Fruit fly (Drosophila melanogaster): ENCODE results near the gene CG43248.

The CG43248 gene

dm6 chr3L:15547187-15547790 lies 16.0 kb upstream of the CG43248 start:
- TF ChIP-seq CG12605 (GFP tag; IDR thresholded peaks at IDR 0.05) (no peak), D1 (tag; optimal IDR thresholded peaks at IDR 0.05) (no peak), CG10348 (GFP tag; IDR thresholded peaks at IDR 0.05) (no peak), CG13204 (GFP tag; optimal IDR thresholded peaks at IDR 0.05) (no peak), CG15710 (tag; optimal IDR thresholded peaks at IDR 0.05) (no peak), Pif1B (GFP tag; optimal IDR thresholded peaks at IDR 0.05) (no peak), Ets98B (GFP tag; IDR thresholded peaks at IDR 0.05) (no peak), rn (GFP tag; IDR thresholded peaks at IDR 0.05) (no peak), Pif1A (GFP tag; optimal IDR thresholded peaks at IDR 0.05) (no peak), CG9948 (tag; optimal IDR thresholded peaks at IDR 0.05) (no peak), CG8301 (tag; optimal IDR thresholded peaks at IDR 0.05) (no peak), CG17806 (tag; optimal IDR thresholded peaks at IDR 0.05) (no peak), EcR (GFP tag; optimal IDR thresholded peaks at IDR 0.05) (no peak), CG32121 (GFP tag; IDR thresholded peaks at IDR 0.05) (no peak), CG14655 (GFP tag; optimal IDR thresholded peaks at IDR 0.05) (no peak)

dm6 chr3L:15544455-15545415 lies 13.5 kb upstream of the CG43248 start:
- no peak for TF ChIP-seq D1 (tag; optimal IDR thresholded peaks at IDR 0.05)
- no peak for TF ChIP-seq rn (GFP tag; IDR thresholded peaks at IDR 0.05)
- peak; percentile 44 for TF ChIP-seq CG8301 (tag; optimal IDR thresholded peaks at IDR 0.05)
- TF ChIP-seq CG15710 (tag; optimal IDR thresholded peaks at IDR 0.05): no peak
- TF ChIP-seq CG32121 (GFP tag; IDR thresholded peaks at IDR 0.05): no peak
- TF ChIP-seq CG10348 (GFP tag; IDR thresholded peaks at IDR 0.05): no peak
- no peak for TF ChIP-seq Pif1B (GFP tag; optimal IDR thresholded peaks at IDR 0.05)
- no peak for TF ChIP-seq CG8159 (tag; optimal IDR thresholded peaks at IDR 0.05)
- peak; percentile 60 for TF ChIP-seq CG14655 (GFP tag; optimal IDR thresholded peaks at IDR 0.05)
- TF ChIP-seq CG34367 (tag; optimal IDR thresholded peaks at IDR 0.05): no peak
- TF ChIP-seq CG4496 (GFP tag; IDR thresholded peaks at IDR 0.05): peak; percentile 15; the same call in 1 of the 3 replicates
- peak; percentile 11; the same call in 1 of the 2 replicates for TF ChIP-seq Ets98B (GFP tag; IDR thresholded peaks at IDR 0.05)
- TF ChIP-seq CG17806 (tag; optimal IDR thresholded peaks at IDR 0.05): no peak
- peak; percentile 72 for TF ChIP-seq EcR (GFP tag; optimal IDR thresholded peaks at IDR 0.05)
- TF ChIP-seq CG13204 (GFP tag; optimal IDR thresholded peaks at IDR 0.05): no peak
- TF ChIP-seq CG12605 (GFP tag; IDR thresholded peaks at IDR 0.05): no peak
- no peak for TF ChIP-seq CG9948 (tag; optimal IDR thresholded peaks at IDR 0.05)
- TF ChIP-seq gl (tag; optimal IDR thresholded peaks at IDR 0.05): no peak
- no peak; the same call in 2 of the 3 replicates for TF ChIP-seq fd96Ca (GFP tag; IDR thresholded peaks at IDR 0.05)
- peak; percentile 20 for TF ChIP-seq Pif1A (GFP tag; optimal IDR thresholded peaks at IDR 0.05)
- TF ChIP-seq Snoo (tag; optimal IDR thresholded peaks at IDR 0.05): peak; percentile 24

DNA sequence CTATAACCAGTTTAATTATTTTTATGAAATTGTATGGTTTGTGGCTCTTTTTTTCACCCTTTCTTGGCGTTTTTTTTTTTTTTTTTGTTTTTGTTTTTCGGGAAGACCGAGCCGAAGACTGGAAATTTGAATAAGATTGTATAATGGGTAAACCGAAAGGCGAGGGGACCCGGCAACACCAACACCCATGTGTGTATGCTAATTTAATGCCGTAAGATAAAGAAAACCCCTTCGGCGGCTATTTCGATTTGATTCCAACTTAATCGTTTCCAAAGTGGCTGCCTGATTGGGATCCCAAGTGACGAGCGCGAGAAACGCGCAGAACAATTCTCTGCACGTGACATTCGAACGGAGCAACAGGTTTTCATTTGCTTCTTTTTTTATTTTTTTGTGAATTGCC lies 12.2 kb upstream of the CG43248 start:
- TF ChIP-seq Ets98B (GFP tag; IDR thresholded peaks at IDR 0.05) (no peak), CG13204 (GFP tag; optimal IDR thresholded peaks at IDR 0.05) (no peak), CG32121 (GFP tag; IDR thresholded peaks at IDR 0.05) (no peak), rn (GFP tag; IDR thresholded peaks at IDR 0.05) (no peak), Snoo (tag; optimal IDR thresholded peaks at IDR 0.05) (no peak), Pif1B (GFP tag; optimal IDR thresholded peaks at IDR 0.05) (no peak), gl (tag; optimal IDR thresholded peaks at IDR 0.05) (no peak)

dm6 chr3L:15543049-15543448 lies 11.8 kb upstream of the CG43248 start:
- TF ChIP-seq CG4496 (GFP tag; IDR thresholded peaks at IDR 0.05) (0 out of 3 replicates have a peak, but pooled peaks have one; percentile 2), CG17806 (tag; optimal IDR thresholded peaks at IDR 0.05) (no peak), Pif1B (GFP tag; optimal IDR thresholded peaks at IDR 0.05) (no peak)

dm6 chr3L:15541281-15541680 lies 10.0 kb upstream of the CG43248 start:
- no peak for TF ChIP-seq CG4496 (GFP tag; IDR thresholded peaks at IDR 0.05)
- no peak for TF ChIP-seq Ets98B (GFP tag; IDR thresholded peaks at IDR 0.05)
- TF ChIP-seq CG8301 (tag; optimal IDR thresholded peaks at IDR 0.05): no peak
- no peak for TF ChIP-seq CG10348 (GFP tag; IDR thresholded peaks at IDR 0.05)
- TF ChIP-seq CG12605 (GFP tag; IDR thresholded peaks at IDR 0.05): no peak

DNA sequence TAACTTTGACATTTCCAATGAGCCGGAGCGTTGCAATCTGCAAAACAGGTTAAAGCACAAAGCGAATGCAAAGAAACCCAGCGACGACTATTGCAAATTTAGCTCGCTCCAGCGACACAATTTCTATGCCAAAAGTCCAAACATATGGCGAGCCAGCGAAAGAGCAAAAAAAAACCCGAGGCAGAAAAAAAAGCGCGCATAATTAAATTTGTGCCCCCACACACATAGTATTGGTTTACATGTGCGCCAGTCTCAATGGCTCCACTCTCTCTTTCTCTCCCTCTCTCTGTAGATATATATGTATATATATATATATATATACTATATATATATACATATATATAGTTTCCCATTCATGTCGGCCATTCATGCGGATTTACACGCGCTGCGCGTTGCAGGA lies 9.4 kb upstream of the CG43248 start:
- TF ChIP-seq CG8301 (tag; optimal IDR thresholded peaks at IDR 0.05) (no peak), CG12605 (GFP tag; IDR thresholded peaks at IDR 0.05) (0 out of 2 replicates have a peak, but pooled peaks have one; percentile 8), CG14655 (GFP tag; optimal IDR thresholded peaks at IDR 0.05) (peak; percentile 1)
